Worm (Caenorhabditis elegans) whole organism, early embryonic: ENCODE results near the gene K05B2.2.

Experiments used
- B0310.2 ChIP-seq: sonication (generic microtip); optimal IDR thresholded peaks from 2 replicates; lab custom pipeline; 2016; ENCODE audit warnings: mild to moderate bottlenecking, missing genetic modification characterization, missing compliant biosample characterization
- F13C5.2 ChIP-seq: sonication (generic microtip); optimal IDR thresholded peaks from 2 replicates; lab custom pipeline; 2017; ENCODE audit warnings: mild to moderate bottlenecking, missing genetic modification characterization, inconsistent platforms, missing compliant biosample characterization
- aly-1 ChIP-seq: sonication (generic microtip); optimal IDR thresholded peaks from 2 replicates; lab custom pipeline; 2016; ENCODE audit warnings: missing genetic modification characterization, missing compliant biosample characterization
- ama-1 ChIP-seq: fragments of 150-350 bp; optimal IDR thresholded peaks from 2 replicates; lab custom pipeline; 2014
- ceh-13 ChIP-seq: fragments of 200-800 bp; sonication (Bioruptor generic); optimal IDR thresholded peaks from 2 replicates; lab custom pipeline; 2018; ENCODE audit warnings: mild to moderate bottlenecking, missing genetic modification characterization, missing compliant biosample characterization
- ceh-36 ChIP-seq: sonication (generic microtip); optimal IDR thresholded peaks from 2 replicates; lab custom pipeline; 2016; ENCODE audit warnings: missing genetic modification characterization, inconsistent platforms, missing compliant biosample characterization
- ets-7 ChIP-seq: sonication (generic microtip); optimal IDR thresholded peaks from 2 replicates; lab custom pipeline; 2016; ENCODE audit warnings: missing genotype, missing genetic modification characterization, missing compliant biosample characterization
- flt-1 ChIP-seq: fragments of 200-800 bp; sonication (Bioruptor generic); IDR thresholded peaks from 2 replicates; pipeline ENCODE4 v1.3.6; 2022; ENCODE audit warnings: missing genetic modification characterization, missing compliant biosample characterization
- hmbx-1 ChIP-seq: sonication (generic microtip); optimal IDR thresholded peaks from 2 replicates; lab custom pipeline; 2016; ENCODE audit warnings: mild to moderate bottlenecking, missing genetic modification characterization, missing compliant biosample characterization
- hmg-4 ChIP-seq: fragments of 200-800 bp; sonication (Bioruptor generic); optimal IDR thresholded peaks from 2 replicates; lab custom pipeline; 2018; ENCODE audit warnings: mild to moderate bottlenecking, missing genetic modification characterization, missing compliant biosample characterization
- hnd-1 ChIP-seq: sonication (generic microtip); optimal IDR thresholded peaks from 2 replicates; lab custom pipeline; 2016; ENCODE audit warnings: missing genetic modification characterization, missing compliant biosample characterization
- pes-1 ChIP-seq: fragments of 200-800 bp; sonication (Bioruptor generic); IDR thresholded peaks from 2 replicates; pipeline ENCODE4 v1.3.6; 2022; ENCODE audit warnings: missing genetic modification reagents, missing genetic modification characterization, missing compliant biosample characterization
- scrt-1 ChIP-seq: fragments of 200-800 bp; sonication (Bioruptor generic); IDR thresholded peaks from 2 replicates; pipeline ENCODE4 v1.3.6; 2022; ENCODE audit warnings: missing genetic modification characterization, missing compliant biosample characterization
- sea-1 ChIP-seq: fragments of 200-800 bp; sonication (Bioruptor generic); conservative IDR thresholded peaks from 2 replicates; pipeline ENCODE4 v1.3.6; 2022; ENCODE audit warnings: missing genetic modification characterization, missing compliant biosample characterization
- tbx-11 ChIP-seq: fragments of 200-800 bp; sonication (Bioruptor generic); IDR thresholded peaks from 2 replicates; pipeline ENCODE4 v1.3.6; 2022; ENCODE audit warnings: missing genetic modification characterization, missing compliant biosample characterization
- tbx-37 ChIP-seq: fragments of 200-800 bp; sonication (Bioruptor generic); conservative IDR thresholded peaks from 2 replicates; pipeline ENCODE4 v1.3.6; 2022; ENCODE audit warnings: missing genetic modification reagents, missing genetic modification characterization, missing compliant biosample characterization
- tra-4 ChIP-seq: sonication (generic microtip); optimal IDR thresholded peaks from 2 replicates; lab custom pipeline; 2017; ENCODE audit warnings: missing genetic modification characterization, missing compliant biosample characterization

The K05B2.2 gene

ce11 chrX:4872758-4873157, 33.1 kb upstream of the K05B2.2 start:
- TF ChIP-seq ceh-13 (GFP tag; lab: Kevin White, UChicago), result no peak
- TF ChIP-seq hmg-4, result no peak
- TF ChIP-seq ets-7 (tag; lab: Kevin White, UChicago), result no peak

ce11 chrX:4875296-4875695, 30.6 kb upstream of the K05B2.2 start:
- TF ChIP-seq tra-4 (tag; lab: Kevin White, UChicago) (no peak), tbx-37 (no peak), flt-1 (no peak), ama-1 (lab: Kevin White, UChicago) (no peak), hnd-1 (tag; lab: Kevin White, UChicago) (no peak)

- TF ChIP-seq ceh-13 (GFP tag; lab: Kevin White, UChicago) (no peak), ama-1 (lab: Kevin White, UChicago) (no peak), tra-4 (tag; lab: Kevin White, UChicago) (no peak), hmbx-1 (no peak), tbx-11 (no peak), ets-7 (tag; lab: Kevin White, UChicago) (no peak), aly-1 (tag; lab: Kevin White, UChicago) (no peak), hmg-4 (no peak), scrt-1 (GFP tag; lab: Robert Waterston, UW) (no peak), flt-1 (no peak), sea-1 (GFP tag; lab: Robert Waterston, UW) (no peak), ceh-36 (tag; lab: Kevin White, UChicago) (no peak)
Measured at ce11 chrX:4876904-4877303, 29.0 kb upstream of the K05B2.2 start, which contains the start of gene tsp-14. Gene tsp-14 (minus strand): TSS chrX:4876965.

- TF ChIP-seq hmbx-1 (no peak), aly-1 (tag; lab: Kevin White, UChicago) (no peak), pes-1 (no peak), F13C5.2 (tag; lab: Kevin White, UChicago) (no peak)
Measured at ce11 chrX:4879998-4880397, 25.9 kb upstream of the K05B2.2 start.

- TF ChIP-seq hmg-4 (peak; percentile 54), ama-1 (lab: Kevin White, UChicago) (no peak), scrt-1 (GFP tag; lab: Robert Waterston, UW) (no peak), tbx-11 (no peak)
Measured at ce11 chrX:4881310-4881709, 24.6 kb upstream of the K05B2.2 start.

ce11 chrX:4885651-4886050, 20.2 kb upstream of the K05B2.2 start, which contains the start of gene arrd-23:
Gene arrd-23 (plus strand): TSS chrX:4885951.
- TF ChIP-seq ceh-36 (tag; lab: Kevin White, UChicago) (no peak), hmbx-1 (no peak), tbx-11 (no peak), hmg-4 (no peak), tbx-37 (no peak), F13C5.2 (tag; lab: Kevin White, UChicago) (no peak), tra-4 (tag; lab: Kevin White, UChicago) (no peak), ets-7 (tag; lab: Kevin White, UChicago) (no peak), ama-1 (lab: Kevin White, UChicago) (no peak), sea-1 (GFP tag; lab: Robert Waterston, UW) (no peak), scrt-1 (GFP tag; lab: Robert Waterston, UW) (no peak), B0310.2 (tag; lab: Kevin White, UChicago) (no peak), hnd-1 (tag; lab: Kevin White, UChicago) (no peak), aly-1 (tag; lab: Kevin White, UChicago) (no peak), flt-1 (no peak), ceh-13 (GFP tag; lab: Kevin White, UChicago) (no peak), pes-1 (no peak)

ce11 chrX:4890159-4890558, 15.7 kb upstream of the K05B2.2 start, which contains the start of gene T07F12.2:
Gene T07F12.2 (plus strand): TSS chrX:4890245.
- TF ChIP-seq tra-4 (tag; lab: Kevin White, UChicago) (no peak), aly-1 (tag; lab: Kevin White, UChicago) (no peak), F13C5.2 (tag; lab: Kevin White, UChicago) (peak; percentile 34), hmbx-1 (no peak), hmg-4 (peak; percentile 38), scrt-1 (GFP tag; lab: Robert Waterston, UW) (no peak), B0310.2 (tag; lab: Kevin White, UChicago) (no peak), flt-1 (no peak), pes-1 (no peak), ceh-13 (GFP tag; lab: Kevin White, UChicago) (no peak), sea-1 (GFP tag; lab: Robert Waterston, UW) (no peak), hnd-1 (tag; lab: Kevin White, UChicago) (no peak), ceh-36 (tag; lab: Kevin White, UChicago) (no peak)

- no peak for TF ChIP-seq pes-1
Measured at ce11 chrX:4893623-4894105, 12.2 kb upstream of the K05B2.2 start, which contains the start of gene T07F12.1. Gene T07F12.1 (plus strand): TSS chrX:4894055.

ce11 chrX:4895223-4895622, 10.7 kb upstream of the K05B2.2 start:
- TF ChIP-seq hnd-1 (tag; lab: Kevin White, UChicago), result no peak
